Worm (Caenorhabditis elegans) whole organism, L4 larva: ENCODE data around the gene uroc-1.

ENCODE experiments used
- F49E8.2 ChIP-seq: sonication (generic microtip); optimal IDR thresholded peaks from 2 replicates; lab custom pipeline; 2016; ENCODE audit warnings: missing compliant biosample characterization, mild to moderate bottlenecking, missing genetic modification characterization, borderline replicate concordance
- Y48G9A.11 ChIP-seq: fragments of 200-800 bp; sonication (Bioruptor generic); IDR thresholded peaks from 2 replicates; pipeline ENCODE4 v1.3.6; 2022; ENCODE audit warnings: missing genetic modification reagents, missing genetic modification characterization, missing compliant biosample characterization
- ceh-28 ChIP-seq: fragments of 150-350 bp; optimal IDR thresholded peaks from 2 replicates; lab custom pipeline; 2014; ENCODE audit warnings: missing biosample characterization, missing genetic modification reagents, missing genetic modification characterization
- fkh-10 ChIP-seq: fragments of 150-350 bp; optimal IDR thresholded peaks from 2 replicates; lab custom pipeline; 2014; ENCODE audit warnings: missing biosample characterization, missing genetic modification reagents, missing genetic modification characterization

DNA sequence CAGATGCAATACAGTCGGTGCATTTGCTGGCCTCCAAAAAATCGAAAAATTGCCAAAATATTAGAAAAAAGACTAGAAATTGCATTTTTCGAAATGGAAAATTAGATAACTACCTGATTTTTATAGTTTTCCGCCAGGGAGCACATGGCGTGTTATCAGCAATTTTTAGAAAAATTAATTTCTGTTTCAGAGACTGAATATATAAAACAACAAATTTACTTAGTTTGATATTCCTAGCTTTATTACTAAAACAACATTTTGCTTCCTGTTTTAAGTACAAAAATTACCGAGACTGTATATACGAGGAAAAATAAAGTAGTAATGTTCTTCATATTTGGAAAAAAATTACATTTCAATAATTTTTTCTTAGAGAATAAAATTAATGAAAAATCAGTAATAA lies 16.5 kb downstream of the uroc-1 start, which contains the start of gene Y51H4A.5:
- no peak for TF ChIP-seq F49E8.2
- no peak for TF ChIP-seq fkh-10
- no peak for TF ChIP-seq Y48G9A.11 (GFP tag; lab: Robert Waterston, UW)
- no peak for TF ChIP-seq ceh-28
